Worm (Caenorhabditis elegans) whole organism, young adult: ENCODE measurements around the gene mrps-10.
A peak's percentile ranks its signal among the peaks of the same experiment; 100 is the strongest.

Source experiments
- B0019.2 ChIP-seq: fragments of 200-800 bp; sonication (Bioruptor generic); conservative IDR thresholded peaks from 2 replicates; pipeline ENCODE4 v1.3.6; 2022; ENCODE audit warnings: missing genetic modification reagents, missing genetic modification characterization, missing compliant biosample characterization
- B0035.1 ChIP-seq: sonication (generic microtip); optimal IDR thresholded peaks from 2 replicates; lab custom pipeline; 2016; ENCODE audit warnings: missing genetic modification characterization, mild to moderate bottlenecking, missing compliant biosample characterization, missing genotype, missing genetic modification reagents
- C17E4.6 ChIP-seq: fragments of 200-800 bp; sonication (Bioruptor generic); IDR thresholded peaks from 2 replicates; pipeline ENCODE4 v1.3.6; 2022; ENCODE audit warnings: missing genetic modification reagents, missing genetic modification characterization, missing compliant biosample characterization
- F23B12.7 ChIP-seq: sonication (generic microtip); optimal IDR thresholded peaks from 2 replicates; lab custom pipeline; 2017; ENCODE audit warnings: missing genetic modification characterization, mild to moderate bottlenecking, missing compliant biosample characterization, antibody characterized with exemption, moderate library complexity; ENCODE audit not compliant: insufficient read depth
- F37B4.10 ChIP-seq: fragments of 200-800 bp; sonication (Bioruptor generic); IDR thresholded peaks from 2 replicates; pipeline ENCODE4 v1.3.6; 2022; ENCODE audit warnings: missing genetic modification characterization, missing compliant biosample characterization
- F52B5.7 ChIP-seq: sonication (generic microtip); optimal IDR thresholded peaks from 2 replicates; lab custom pipeline; 2016; ENCODE audit warnings: mild to moderate bottlenecking, missing genetic modification characterization, missing compliant biosample characterization
- F57C9.4 ChIP-seq: sonication (generic microtip); optimal IDR thresholded peaks from 2 replicates; lab custom pipeline; 2017; ENCODE audit warnings: mild to moderate bottlenecking, missing genetic modification characterization, missing compliant biosample characterization
- K12H6.12 ChIP-seq: fragments of 200-800 bp; sonication (Bioruptor generic); optimal IDR thresholded peaks from 2 replicates; lab custom pipeline; 2018; ENCODE audit warnings: mild to moderate bottlenecking, missing genetic modification characterization, missing compliant biosample characterization
- T26A5.8 ChIP-seq: sonication (generic microtip); optimal IDR thresholded peaks from 2 replicates; lab custom pipeline; 2016; ENCODE audit warnings: missing genetic modification characterization, missing compliant biosample characterization
- Y79H2A.3 ChIP-seq: fragments of 200-800 bp; sonication (Bioruptor generic); conservative IDR thresholded peaks from 2 replicates; pipeline ENCODE4 v1.3.6; 2022; ENCODE audit warnings: missing genetic modification reagents, missing genetic modification characterization, missing compliant biosample characterization
- Y95B8A.8 ChIP-seq: fragments of 200-800 bp; sonication (Bioruptor generic); IDR thresholded peaks from 2 replicates; pipeline ENCODE4 v1.3.6; 2022; ENCODE audit warnings: missing genetic modification reagents, missing genetic modification characterization, missing compliant biosample characterization
- ama-1 ChIP-seq, 3 experiments: fragments of 150-350 bp in 1 of 3; sonication (generic microtip) in 2 of 3; optimal IDR thresholded peaks; 2 replicates each; lab custom pipeline; 2014 to 2018; ENCODE audit warnings: missing biosample characterization in 2 of 3, missing genetic modification characterization in 2 of 3, missing genetic modification reagents in 2 of 3
- aptf-2 ChIP-seq: fragments of 200-800 bp; sonication (Bioruptor generic); conservative IDR thresholded peaks from 2 replicates; pipeline ENCODE4 v1.3.6; 2022; ENCODE audit warnings: missing genetic modification reagents, missing genetic modification characterization, missing compliant biosample characterization
- athp-1 ChIP-seq: sonication (generic microtip); optimal IDR thresholded peaks from 2 replicates; lab custom pipeline; 2017; ENCODE audit warnings: mild to moderate bottlenecking, missing genetic modification characterization, missing compliant biosample characterization
- attf-5 ChIP-seq: fragments of 200-800 bp; sonication (Bioruptor generic); optimal IDR thresholded peaks from 2 replicates; lab custom pipeline; 2018; ENCODE audit warnings: mild to moderate bottlenecking, missing genetic modification characterization, missing compliant biosample characterization
- attf-6 ChIP-seq: fragments of 200-800 bp; sonication (Bioruptor generic); IDR thresholded peaks from 2 replicates; pipeline ENCODE4 v1.3.6; 2022; ENCODE audit warnings: missing genetic modification reagents, missing genetic modification characterization, missing compliant biosample characterization
- bed-2 ChIP-seq: fragments of 200-800 bp; sonication (Bioruptor generic); IDR thresholded peaks from 2 replicates; pipeline ENCODE4 v1.3.6; 2022; ENCODE audit warnings: missing genetic modification reagents, missing genetic modification characterization, missing compliant biosample characterization
- cebp-1 ChIP-seq, 2 experiments: fragments of 200-800 bp in 1 of 2; sonication (Bioruptor generic) in 1 of 2; sonication (generic microtip) in 1 of 2; IDR thresholded peaks in 1 of 2; optimal IDR thresholded peaks in 1 of 2; 2 replicates each; pipeline versions ENCODE4 v1.3.6 to Lab custom; 2017 to 2022; ENCODE audit warnings: missing compliant biosample characterization in 2 of 2, missing genetic modification characterization in 2 of 2, mild to moderate bottlenecking in 1 of 2, missing genetic modification reagents in 1 of 2, moderate library complexity in 1 of 2
- cebp-2 ChIP-seq: fragments of 200-800 bp; sonication (Bioruptor generic); IDR thresholded peaks from 2 replicates; pipeline ENCODE4 v1.3.6; 2022; ENCODE audit warnings: missing genetic modification characterization, missing compliant biosample characterization
- ceh-100 ChIP-seq: fragments of 200-800 bp; sonication (Bioruptor generic); IDR thresholded peaks from 2 replicates; pipeline ENCODE4 v1.3.6; 2022; ENCODE audit warnings: missing genetic modification reagents, missing genetic modification characterization, missing compliant biosample characterization
- ceh-27 ChIP-seq: fragments of 200-800 bp; sonication (Bioruptor generic); optimal IDR thresholded peaks from 2 replicates; lab custom pipeline; 2018; ENCODE audit warnings: mild to moderate bottlenecking, missing genetic modification characterization, moderate library complexity, missing compliant biosample characterization
- ceh-40 ChIP-seq: fragments of 200-800 bp; sonication (Bioruptor generic); IDR thresholded peaks from 2 replicates; pipeline ENCODE4 v1.3.6; 2022; ENCODE audit warnings: missing genetic modification characterization, missing compliant biosample characterization
- ceh-58 ChIP-seq: fragments of 200-800 bp; sonication (Bioruptor generic); IDR thresholded peaks from 2 replicates; pipeline ENCODE4 v1.3.6; 2022; ENCODE audit warnings: missing genetic modification characterization, missing compliant biosample characterization
- ceh-79 ChIP-seq: sonication (generic microtip); optimal IDR thresholded peaks from 2 replicates; lab custom pipeline; 2017; ENCODE audit warnings: mild to moderate bottlenecking, missing genetic modification characterization, missing compliant biosample characterization
- chd-7 ChIP-seq: sonication (generic microtip); optimal IDR thresholded peaks from 2 replicates; lab custom pipeline; 2016; ENCODE audit warnings: mild to moderate bottlenecking, missing genetic modification characterization, moderate library complexity, missing compliant biosample characterization
- dpl-1 ChIP-seq: fragments of 150-350 bp; optimal IDR thresholded peaks from 2 replicates; lab custom pipeline; 2014; ENCODE audit warnings: missing biosample characterization, missing genetic modification reagents, missing genetic modification characterization
- fkh-3 ChIP-seq: sonication (generic microtip); optimal IDR thresholded peaks from 2 replicates; lab custom pipeline; 2016; ENCODE audit warnings: mild to moderate bottlenecking, missing genetic modification characterization, missing compliant biosample characterization
- hlh-26 ChIP-seq: fragments of 200-800 bp; sonication (Bioruptor generic); conservative IDR thresholded peaks from 2 replicates; pipeline ENCODE4 v1.3.6; 2022; ENCODE audit warnings: missing genetic modification reagents, missing genetic modification characterization, missing compliant biosample characterization
- hmg-1.2 ChIP-seq: fragments of 200-800 bp; sonication (Bioruptor generic); IDR thresholded peaks from 2 replicates; pipeline ENCODE4 v1.3.6; 2022; ENCODE audit warnings: missing genetic modification reagents, missing genetic modification characterization, missing compliant biosample characterization
- hsf-1 ChIP-seq: fragments of 200-800 bp; sonication (Bioruptor generic); IDR thresholded peaks from 2 replicates; pipeline ENCODE4 v1.3.6; 2022; ENCODE audit warnings: missing genetic modification reagents, missing genetic modification characterization, missing compliant biosample characterization
- let-526 ChIP-seq: fragments of 200-800 bp; sonication (Bioruptor generic); IDR thresholded peaks from 2 replicates; pipeline ENCODE4 v1.3.6; 2022; ENCODE audit warnings: missing genetic modification reagents, missing genetic modification characterization, missing compliant biosample characterization
- lin-35 ChIP-seq, 3 experiments: fragments of 150-350 bp in 2 of 3; sonication (generic microtip) in 1 of 3; optimal IDR thresholded peaks; 2 replicates each; lab custom pipeline; 2014 to 2018; ENCODE audit warnings: missing biosample characterization in 3 of 3, missing genetic modification characterization in 3 of 3, missing genetic modification reagents in 3 of 3
- madf-6 ChIP-seq: fragments of 200-800 bp; sonication (Bioruptor generic); IDR thresholded peaks from 2 replicates; pipeline ENCODE4 v1.3.6; 2022; ENCODE audit warnings: missing genetic modification reagents, missing genetic modification characterization, missing compliant biosample characterization
- madf-8 ChIP-seq: fragments of 200-800 bp; sonication (Bioruptor generic); conservative IDR thresholded peaks from 2 replicates; pipeline ENCODE4 v1.3.6; 2022; ENCODE audit warnings: missing genetic modification reagents, missing genetic modification characterization, missing compliant biosample characterization
- mcd-1 ChIP-seq: fragments of 200-800 bp; sonication (Bioruptor generic); IDR thresholded peaks from 2 replicates; pipeline ENCODE4 v1.3.6; 2022; ENCODE audit warnings: missing genetic modification reagents, missing genetic modification characterization, missing compliant biosample characterization
- mxl-1 ChIP-seq: sonication (generic microtip); optimal IDR thresholded peaks from 2 replicates; lab custom pipeline; 2016; ENCODE audit warnings: missing genetic modification characterization, missing compliant biosample characterization
- nfyb-1 ChIP-seq: fragments of 200-800 bp; sonication (Bioruptor generic); IDR thresholded peaks from 2 replicates; pipeline ENCODE4 v1.3.6; 2022; ENCODE audit warnings: missing genetic modification reagents, missing genetic modification characterization, missing compliant biosample characterization
- nhr-179 ChIP-seq: sonication (generic microtip); optimal IDR thresholded peaks from 2 replicates; lab custom pipeline; 2016; ENCODE audit warnings: mild to moderate bottlenecking, missing genetic modification characterization, missing compliant biosample characterization
- nhr-90 ChIP-seq: sonication (generic microtip); optimal IDR thresholded peaks from 2 replicates; lab custom pipeline; 2016; ENCODE audit warnings: missing genotype, mild to moderate bottlenecking, missing genetic modification characterization, missing compliant biosample characterization
- pbrm-1 ChIP-seq: fragments of 200-800 bp; sonication (Bioruptor generic); IDR thresholded peaks from 2 replicates; pipeline ENCODE4 v1.3.6; 2022; ENCODE audit warnings: missing genetic modification reagents, missing genetic modification characterization, missing compliant biosample characterization
- pha-4 ChIP-seq: fragments of 150-350 bp; sonication (generic microtip); optimal IDR thresholded peaks from 2 replicates; lab custom pipeline; 2014; ENCODE audit warnings: missing biosample characterization, missing genetic modification reagents, missing genetic modification characterization
- sea-2 ChIP-seq: fragments of 200-800 bp; sonication (Bioruptor generic); IDR thresholded peaks from 2 replicates; pipeline ENCODE4 v1.3.6; 2022; ENCODE audit warnings: missing genetic modification characterization, missing compliant biosample characterization
- snpc-1.3 ChIP-seq: sonication (generic microtip); optimal IDR thresholded peaks from 2 replicates; lab custom pipeline; 2017; ENCODE audit warnings: missing genetic modification characterization, mild to moderate bottlenecking, missing compliant biosample characterization, antibody characterized with exemption, moderate library complexity, missing genotype, missing genetic modification reagents; ENCODE audit not compliant: insufficient read depth
- snpc-4 ChIP-seq, 5 experiments: fragments of 150-350 bp in 1 of 5; sonication (generic microtip) in 4 of 5; optimal IDR thresholded peaks; 2 replicates each; lab custom pipeline; 2014 to 2018; ENCODE audit warnings: missing genetic modification characterization in 5 of 5, missing biosample characterization in 3 of 5, antibody characterized with exemption in 2 of 5, mild to moderate bottlenecking in 2 of 5, missing compliant biosample characterization in 2 of 5, missing genotype in 2 of 5, moderate library complexity in 2 of 5, missing genetic modification reagents in 1 of 5
- somi-1 ChIP-seq: fragments of 200-800 bp; sonication (Bioruptor generic); optimal IDR thresholded peaks from 2 replicates; lab custom pipeline; 2018; ENCODE audit warnings: mild to moderate bottlenecking, missing genetic modification characterization, missing compliant biosample characterization
- tlf-1 ChIP-seq: fragments of 200-800 bp; sonication (Bioruptor generic); optimal IDR thresholded peaks from 2 replicates; lab custom pipeline; 2018; ENCODE audit warnings: mild to moderate bottlenecking, missing genetic modification characterization, missing compliant biosample characterization
- xnd-1 ChIP-seq: sonication (generic microtip); optimal IDR thresholded peaks from 2 replicates; lab custom pipeline; 2016; ENCODE audit warnings: missing genotype, missing genetic modification reagents, missing genetic modification characterization, missing compliant biosample characterization
- ztf-28 ChIP-seq: fragments of 200-800 bp; sonication (Bioruptor generic); IDR thresholded peaks from 2 replicates; pipeline ENCODE4 v1.3.6; 2022; ENCODE audit warnings: missing genetic modification reagents, missing genetic modification characterization, missing compliant biosample characterization

Gene mrps-10

ce11 chrIII:12880704-12881103, 45.7 kb upstream of the mrps-10 start:
- TF ChIP-seq F57C9.4 (tag; lab: Kevin White, UChicago) = no peak
- no peak for TF ChIP-seq ceh-100
- no peak for TF ChIP-seq sea-2 (GFP tag; lab: Robert Waterston, UW)
- TF ChIP-seq bed-2 = no peak
- no peak for TF ChIP-seq somi-1 (GFP tag; lab: Kevin White, UChicago)
- no peak for TF ChIP-seq B0019.2 (GFP tag; lab: Robert Waterston, UW)
- TF ChIP-seq snpc-4 (GFP tag; optimal IDR thresholded peaks at IDR 0.05; lab: Kevin White, UChicago) = no peak
- TF ChIP-seq snpc-4 (tag; optimal IDR thresholded peaks at IDR 0.05; lab: Kevin White, UChicago) = no peak
- TF ChIP-seq pbrm-1 (GFP tag; lab: Robert Waterston, UW) = no peak
- no peak for TF ChIP-seq F52B5.7 (tag; lab: Kevin White, UChicago)
- 0 out of 2 replicates have a peak, but pooled peaks have one; percentile 13 for TF ChIP-seq hmg-1.2 (GFP tag; lab: Robert Waterston, UW)
- TF ChIP-seq ceh-58 (GFP tag; lab: Robert Waterston, UW) = no peak
- 0 out of 2 replicates have a peak, but pooled peaks have one; percentile 17 for TF ChIP-seq aptf-2 (GFP tag; lab: Robert Waterston, UW)
- TF ChIP-seq attf-6 (GFP tag; lab: Robert Waterston, UW) = no peak
- peak; percentile 69 for TF ChIP-seq madf-8
- TF ChIP-seq mxl-1 (tag; lab: Kevin White, UChicago) = no peak
- TF ChIP-seq ceh-27 = no peak
- TF ChIP-seq hsf-1 = 0 out of 2 replicates have a peak, but pooled peaks have one; percentile 42
- TF ChIP-seq F23B12.7 (tag; lab: Kevin White, UChicago) = no peak
- no peak for TF ChIP-seq athp-1 (tag; lab: Kevin White, UChicago)
- TF ChIP-seq ama-1 (optimal IDR thresholded peaks at IDR 0.05; lab: Kevin White, UChicago) = no peak
- TF ChIP-seq ama-1 (GFP tag; optimal IDR thresholded peaks at IDR 0.05; lab: Kevin White, UChicago) = peak in 1 of 2 experiments; percentile 8
- no peak for TF ChIP-seq Y95B8A.8 (GFP tag; lab: Robert Waterston, UW)
- TF ChIP-seq let-526 (GFP tag; lab: Robert Waterston, UW) = no peak
- TF ChIP-seq ceh-79 (tag; lab: Kevin White, UChicago) = no peak
- TF ChIP-seq C17E4.6 = no peak
- no peak for TF ChIP-seq cebp-2 (GFP tag; lab: Robert Waterston, UW)
- TF ChIP-seq F37B4.10 (GFP tag; lab: Robert Waterston, UW) = no peak
- TF ChIP-seq pha-4 (tag; lab: Kevin White, UChicago) = no peak
- TF ChIP-seq T26A5.8 = no peak
- no peak for TF ChIP-seq B0035.1 (tag; lab: Kevin White, UChicago)
- TF ChIP-seq madf-6 = peak; percentile 78
- no peak for TF ChIP-seq cebp-1 (GFP tag; IDR thresholded peaks at IDR 0.05; lab: Robert Waterston, UW)
- no peak for TF ChIP-seq cebp-1 (tag; optimal IDR thresholded peaks at IDR 0.05; lab: Kevin White, UChicago)
- no peak for TF ChIP-seq K12H6.12 (tag; lab: Kevin White, UChicago)
- TF ChIP-seq Y79H2A.3 (GFP tag; lab: Robert Waterston, UW) = no peak
- TF ChIP-seq ceh-40 (GFP tag; lab: Robert Waterston, UW) = no peak
- TF ChIP-seq tlf-1 (GFP tag; lab: Kevin White, UChicago) = no peak
- no peak for TF ChIP-seq nhr-179
- no peak for TF ChIP-seq chd-7
- TF ChIP-seq hlh-26 (GFP tag; lab: Robert Waterston, UW) = no peak
- TF ChIP-seq attf-5 = no peak
- no peak for TF ChIP-seq lin-35 (GFP tag; optimal IDR thresholded peaks at IDR 0.05; lab: Kevin White, UChicago)
- peak; percentile 64 for TF ChIP-seq xnd-1 (tag; lab: Kevin White, UChicago)
- no peak for TF ChIP-seq nhr-90 (tag; lab: Kevin White, UChicago)
- TF ChIP-seq ztf-28 (GFP tag; lab: Robert Waterston, UW) = no peak
- peak; percentile 11 for TF ChIP-seq dpl-1 (GFP tag; lab: Kevin White, UChicago)
- TF ChIP-seq snpc-1.3 = no peak
- TF ChIP-seq nfyb-1 = no peak
- no peak for TF ChIP-seq mcd-1 (GFP tag; lab: Robert Waterston, UW)
- TF ChIP-seq fkh-3 = no peak
